Worm (Caenorhabditis elegans) whole organism, young adult: ENCODE measurements around the gene C43C3.4.

ENCODE experiments used
- B0261.1 ChIP-seq: sonication (generic microtip); optimal IDR thresholded peaks from 2 replicates; lab custom pipeline; 2016; ENCODE audit warnings: mild to moderate bottlenecking, missing genetic modification characterization, moderate library complexity, missing compliant biosample characterization
- C17E4.6 ChIP-seq: fragments of 200-800 bp; sonication (Bioruptor generic); IDR thresholded peaks from 2 replicates; pipeline ENCODE4 v1.3.6; 2022; ENCODE audit warnings: missing genetic modification reagents, missing genetic modification characterization, missing compliant biosample characterization
- F37B4.10 ChIP-seq: fragments of 200-800 bp; sonication (Bioruptor generic); IDR thresholded peaks from 2 replicates; pipeline ENCODE4 v1.3.6; 2022; ENCODE audit warnings: missing genetic modification characterization, missing compliant biosample characterization
- Y53G8AR.9 ChIP-seq: fragments of 200-800 bp; sonication (Bioruptor generic); conservative IDR thresholded peaks from 2 replicates; pipeline ENCODE4 v1.3.6; 2022; ENCODE audit warnings: missing genetic modification reagents, missing genetic modification characterization, missing compliant biosample characterization
- ZK185.1 ChIP-seq: sonication (generic microtip); optimal IDR thresholded peaks from 2 replicates; lab custom pipeline; 2016; ENCODE audit warnings: mild to moderate bottlenecking, missing genetic modification characterization, missing compliant biosample characterization; ENCODE audit not compliant: poor library complexity, severe bottlenecking
- aptf-3 ChIP-seq: fragments of 200-800 bp; sonication (Bioruptor generic); IDR thresholded peaks from 2 replicates; pipeline ENCODE4 v1.3.6; 2022; ENCODE audit warnings: missing genetic modification characterization, missing compliant biosample characterization
- athp-1 ChIP-seq: sonication (generic microtip); optimal IDR thresholded peaks from 2 replicates; lab custom pipeline; 2017; ENCODE audit warnings: mild to moderate bottlenecking, missing genetic modification characterization, missing compliant biosample characterization
- attf-3 ChIP-seq: fragments of 200-800 bp; sonication (Bioruptor generic); conservative IDR thresholded peaks from 2 replicates; pipeline ENCODE4 v1.3.6; 2022; ENCODE audit warnings: missing genetic modification reagents, missing genetic modification characterization, missing compliant biosample characterization
- attf-6 ChIP-seq: fragments of 200-800 bp; sonication (Bioruptor generic); IDR thresholded peaks from 2 replicates; pipeline ENCODE4 v1.3.6; 2022; ENCODE audit warnings: missing genetic modification reagents, missing genetic modification characterization, missing compliant biosample characterization
- chd-7 ChIP-seq: sonication (generic microtip); optimal IDR thresholded peaks from 2 replicates; lab custom pipeline; 2016; ENCODE audit warnings: mild to moderate bottlenecking, missing genetic modification characterization, moderate library complexity, missing compliant biosample characterization
- dox-1 ChIP-seq: fragments of 200-800 bp; sonication (Bioruptor generic); IDR thresholded peaks from 2 replicates; pipeline ENCODE4 v1.3.6; 2022; ENCODE audit warnings: missing genetic modification reagents, missing genetic modification characterization, missing compliant biosample characterization
- egl-44 ChIP-seq: fragments of 200-800 bp; sonication (Bioruptor generic); IDR thresholded peaks from 2 replicates; pipeline ENCODE4 v1.3.6; 2022; ENCODE audit warnings: missing genetic modification reagents, missing genetic modification characterization, missing compliant biosample characterization
- ekl-4 ChIP-seq: fragments of 200-800 bp; sonication (Bioruptor generic); IDR thresholded peaks from 2 replicates; pipeline ENCODE4 v1.3.6; 2022; ENCODE audit warnings: missing genetic modification reagents, missing genetic modification characterization, missing compliant biosample characterization
- fkh-3 ChIP-seq: sonication (generic microtip); optimal IDR thresholded peaks from 2 replicates; lab custom pipeline; 2016; ENCODE audit warnings: mild to moderate bottlenecking, missing genetic modification characterization, missing compliant biosample characterization
- let-526 ChIP-seq: fragments of 200-800 bp; sonication (Bioruptor generic); IDR thresholded peaks from 2 replicates; pipeline ENCODE4 v1.3.6; 2022; ENCODE audit warnings: missing genetic modification reagents, missing genetic modification characterization, missing compliant biosample characterization
- lin-26 ChIP-seq: fragments of 200-800 bp; sonication (Bioruptor generic); IDR thresholded peaks from 2 replicates; pipeline ENCODE4 v1.3.6; 2022; ENCODE audit warnings: missing genetic modification reagents, missing genetic modification characterization, missing compliant biosample characterization
- lin-40 ChIP-seq: sonication (generic microtip); optimal IDR thresholded peaks from 2 replicates; lab custom pipeline; 2016; ENCODE audit warnings: missing genetic modification characterization, mild to moderate bottlenecking, missing compliant biosample characterization, missing genotype, missing genetic modification reagents
- lin-54 ChIP-seq: fragments of 200-800 bp; sonication (Bioruptor generic); optimal IDR thresholded peaks from 2 replicates; lab custom pipeline; 2018; ENCODE audit warnings: mild to moderate bottlenecking, missing genetic modification characterization, missing compliant biosample characterization
- lsl-1 ChIP-seq: fragments of 200-800 bp; sonication (Bioruptor generic); optimal IDR thresholded peaks from 2 replicates; lab custom pipeline; 2018; ENCODE audit warnings: mild to moderate bottlenecking, missing genetic modification characterization, moderate library complexity, missing compliant biosample characterization
- mcd-1 ChIP-seq: fragments of 200-800 bp; sonication (Bioruptor generic); IDR thresholded peaks from 2 replicates; pipeline ENCODE4 v1.3.6; 2022; ENCODE audit warnings: missing genetic modification reagents, missing genetic modification characterization, missing compliant biosample characterization
- mel-28 ChIP-seq: sonication (generic microtip); optimal IDR thresholded peaks from 2 replicates; lab custom pipeline; 2016; ENCODE audit warnings: borderline replicate concordance, mild to moderate bottlenecking, missing genetic modification characterization, missing compliant biosample characterization
- mes-4 ChIP-seq: sonication (generic microtip); optimal IDR thresholded peaks from 2 replicates; lab custom pipeline; 2016; ENCODE audit warnings: missing genotype, missing genetic modification characterization, missing compliant biosample characterization
- mxl-1 ChIP-seq: sonication (generic microtip); optimal IDR thresholded peaks from 2 replicates; lab custom pipeline; 2016; ENCODE audit warnings: missing genetic modification characterization, missing compliant biosample characterization
- nhr-120 ChIP-seq: fragments of 200-800 bp; sonication (Bioruptor generic); IDR thresholded peaks from 2 replicates; pipeline ENCODE4 v1.3.6; 2022; ENCODE audit warnings: missing genetic modification characterization, missing compliant biosample characterization
- nhr-80 ChIP-seq: sonication (generic microtip); optimal IDR thresholded peaks from 2 replicates; lab custom pipeline; 2016; ENCODE audit warnings: missing genetic modification characterization, missing compliant biosample characterization
- pha-4 ChIP-seq: fragments of 150-350 bp; sonication (generic microtip); optimal IDR thresholded peaks from 2 replicates; lab custom pipeline; 2014; ENCODE audit warnings: missing biosample characterization, missing genetic modification reagents, missing genetic modification characterization
- rec-8 ChIP-seq, 2 experiments: sonication (generic microtip); optimal IDR thresholded peaks; 2 replicates each; lab custom pipeline; 2016; ENCODE audit warnings: mild to moderate bottlenecking in 2 of 2, missing genetic modification characterization in 2 of 2, missing genetic modification reagents in 2 of 2, missing genotype in 2 of 2, missing biosample characterization in 1 of 2, missing compliant biosample characterization in 1 of 2, moderate library complexity in 1 of 2
- repo-1 ChIP-seq: sonication (generic microtip); optimal IDR thresholded peaks from 2 replicates; lab custom pipeline; 2017; ENCODE audit warnings: mild to moderate bottlenecking, missing genetic modification characterization, missing compliant biosample characterization
- rpc-1 ChIP-seq, 2 experiments: fragments of 150-350 bp in 1 of 2; sonication (generic microtip) in 1 of 2; optimal IDR thresholded peaks; 2 replicates each; lab custom pipeline; 2014 to 2018; ENCODE audit warnings: missing biosample characterization in 1 of 2, missing genetic modification characterization in 1 of 2, missing genetic modification reagents in 1 of 2, missing genotype in 1 of 2
- snpc-3.4 ChIP-seq: sonication (generic microtip); optimal IDR thresholded peaks from 2 replicates; lab custom pipeline; 2017; ENCODE audit warnings: missing genetic modification characterization, mild to moderate bottlenecking, missing compliant biosample characterization, antibody characterized with exemption, moderate library complexity, missing genotype, missing genetic modification reagents
- snpc-4 ChIP-seq, 5 experiments: fragments of 150-350 bp in 1 of 5; sonication (generic microtip) in 4 of 5; optimal IDR thresholded peaks; 2 replicates each; lab custom pipeline; 2014 to 2018; ENCODE audit warnings: missing genetic modification characterization in 5 of 5, missing biosample characterization in 3 of 5, antibody characterized with exemption in 2 of 5, mild to moderate bottlenecking in 2 of 5, missing compliant biosample characterization in 2 of 5, missing genotype in 2 of 5, moderate library complexity in 2 of 5, missing genetic modification reagents in 1 of 5
- somi-1 ChIP-seq: fragments of 200-800 bp; sonication (Bioruptor generic); optimal IDR thresholded peaks from 2 replicates; lab custom pipeline; 2018; ENCODE audit warnings: mild to moderate bottlenecking, missing genetic modification characterization, missing compliant biosample characterization
- unc-62 ChIP-seq: fragments of 150-350 bp; optimal IDR thresholded peaks from 2 replicates; lab custom pipeline; 2014; ENCODE audit warnings: missing biosample characterization, missing genetic modification reagents, missing genetic modification characterization
- xnd-1 ChIP-seq: sonication (generic microtip); optimal IDR thresholded peaks from 2 replicates; lab custom pipeline; 2016; ENCODE audit warnings: missing genotype, missing genetic modification reagents, missing genetic modification characterization, missing compliant biosample characterization
- ztf-22 ChIP-seq: fragments of 200-800 bp; sonication (Bioruptor generic); optimal IDR thresholded peaks from 2 replicates; lab custom pipeline; 2018; ENCODE audit warnings: mild to moderate bottlenecking, missing genetic modification characterization, moderate library complexity, missing compliant biosample characterization
- ztf-3 ChIP-seq: fragments of 200-800 bp; sonication (Bioruptor generic); optimal IDR thresholded peaks from 2 replicates; lab custom pipeline; 2018; ENCODE audit warnings: mild to moderate bottlenecking, missing genetic modification characterization, missing compliant biosample characterization

C43C3.4 gene

ce11 chrX:9653016-9653415, 21.7 kb downstream of the C43C3.4 start, which contains the start of gene aex-2 (continued):
- TF ChIP-seq lsl-1: no peak
- no peak for TF ChIP-seq xnd-1 (tag; lab: Kevin White, UChicago)
- TF ChIP-seq mxl-1: no peak
- TF ChIP-seq egl-44: no peak

- TF ChIP-seq nhr-120 (GFP tag; lab: Robert Waterston, UW): no peak
- no peak for TF ChIP-seq attf-3 (GFP tag; lab: Robert Waterston, UW)
- TF ChIP-seq ztf-3 (GFP tag; lab: Kevin White, UChicago): no peak
- no peak for TF ChIP-seq nhr-80 (tag; lab: Kevin White, UChicago)
- no peak for TF ChIP-seq ekl-4 (GFP tag; lab: Robert Waterston, UW)
- no peak for TF ChIP-seq mcd-1 (GFP tag; lab: Robert Waterston, UW)
- TF ChIP-seq ZK185.1 (tag; lab: Kevin White, UChicago): no peak
- no peak for TF ChIP-seq dox-1 (GFP tag; lab: Robert Waterston, UW)
- TF ChIP-seq let-526 (GFP tag; lab: Robert Waterston, UW): no peak
- TF ChIP-seq rpc-1 (optimal IDR thresholded peaks at IDR 0.05; lab: Kevin White, UChicago): no peak
- no peak for TF ChIP-seq rpc-1 (tag; optimal IDR thresholded peaks at IDR 0.05; lab: Kevin White, UChicago)
- no peak for TF ChIP-seq unc-62 (GFP tag; lab: Kevin White, UChicago)
- TF ChIP-seq snpc-3.4: no peak
- no peak for TF ChIP-seq pha-4 (tag; lab: Kevin White, UChicago)
- no peak for TF ChIP-seq F37B4.10
- TF ChIP-seq Y53G8AR.9 (GFP tag; lab: Robert Waterston, UW): no peak
- no peak for TF ChIP-seq chd-7 (tag; lab: Kevin White, UChicago)
- no peak for TF ChIP-seq athp-1 (tag; lab: Kevin White, UChicago)
- TF ChIP-seq snpc-4 (GFP tag; optimal IDR thresholded peaks at IDR 0.05; lab: Kevin White, UChicago): no peak
- TF ChIP-seq snpc-4 (tag; optimal IDR thresholded peaks at IDR 0.05; lab: Kevin White, UChicago): no peak
- TF ChIP-seq fkh-3 (tag; lab: Kevin White, UChicago): no peak
These were observed 26.6 kb downstream of the C43C3.4 start, which contains the start of gene F34H10.4 for ce11 chrX:9648098-9648574. Gene F34H10.4 (plus strand): TSS chrX:9648524.

- TF ChIP-seq ZK185.1 (tag; lab: Kevin White, UChicago): no peak
- peak; percentile 39 for TF ChIP-seq lin-40 (tag; lab: Kevin White, UChicago)
- peak; percentile 65 for TF ChIP-seq somi-1 (GFP tag; lab: Kevin White, UChicago)
These were observed 31.8 kb downstream of the C43C3.4 start for ce11 chrX:9642775-9643461.

ce11 chrX:9640902-9641301, 33.8 kb downstream of the C43C3.4 start:
- TF ChIP-seq snpc-3.4 (no peak), lin-54 (GFP tag; lab: Kevin White, UChicago) (no peak), attf-6 (GFP tag; lab: Robert Waterston, UW) (no peak), repo-1 (tag; lab: Kevin White, UChicago) (no peak), aptf-3 (GFP tag; lab: Robert Waterston, UW) (no peak), C17E4.6 (GFP tag; lab: Robert Waterston, UW) (no peak), ztf-22 (GFP tag; lab: Kevin White, UChicago) (no peak), lsl-1 (no peak), mes-4 (no peak), lin-26 (GFP tag; lab: Robert Waterston, UW) (no peak), rec-8 (tag; optimal IDR thresholded peaks at IDR 0.05; lab: Kevin White, UChicago) (no peak), mel-28 (tag; lab: Kevin White, UChicago) (no peak), B0261.1 (tag; lab: Kevin White, UChicago) (no peak), egl-44 (no peak), ZK185.1 (tag; lab: Kevin White, UChicago) (no peak)
